Worm (Caenorhabditis elegans): Measurements from ENCODE around the gene npr-41.
A peak's percentile ranks its signal among the peaks of the same experiment; 100 is the strongest.

npr-41 gene

DNA sequence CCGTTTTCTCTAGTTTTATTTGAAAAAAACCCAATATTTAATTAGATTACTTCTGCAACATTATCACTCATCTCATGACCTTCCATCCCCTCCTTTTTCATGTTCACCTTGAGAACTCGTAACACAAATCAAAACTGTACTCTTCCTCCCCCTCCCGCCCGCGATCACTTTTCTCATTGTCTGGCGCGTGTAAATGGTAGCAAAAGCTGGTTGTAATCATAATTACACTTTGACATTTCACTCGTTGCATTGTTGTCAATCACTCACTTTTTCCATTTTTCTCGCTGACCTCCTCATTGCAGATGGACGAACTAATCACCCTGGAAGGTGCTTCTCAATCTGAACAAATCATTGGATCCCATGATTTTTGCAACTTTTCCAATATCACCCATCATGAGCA lies at the start of gene npr-41:
TSS of gene npr-41 (plus strand) at position 301 of the 400 bp plus-strand sequence.
- TF ChIP-seq zip-8 (tag; optimal IDR thresholded peaks at IDR 0.05) (no peak), mep-1 (tag; optimal IDR thresholded peaks at IDR 0.05) (no peak), ham-2 (GFP tag; optimal IDR thresholded peaks at IDR 0.05) (no peak), nhr-76 (tag; optimal IDR thresholded peaks at IDR 0.05) (no peak), snpc-4 (tag; optimal IDR thresholded peaks at IDR 0.05) (no peak), bed-3 (GFP tag; optimal IDR thresholded peaks at IDR 0.05) (no peak), sem-2 (GFP tag; optimal IDR thresholded peaks at IDR 0.05) (no peak), drap-1 (GFP tag; optimal IDR thresholded peaks at IDR 0.05) (no peak), tbx-8 (GFP tag; optimal IDR thresholded peaks at IDR 0.05) (no peak), ceh-43 (GFP tag; optimal IDR thresholded peaks at IDR 0.05) (no peak), ceh-83 (GFP tag; optimal IDR thresholded peaks at IDR 0.05) (no peak), M03D4.4 (tag; optimal IDR thresholded peaks at IDR 0.05) (no peak), ceh-39 (tag; optimal IDR thresholded peaks at IDR 0.05) (no peak)

DNA sequence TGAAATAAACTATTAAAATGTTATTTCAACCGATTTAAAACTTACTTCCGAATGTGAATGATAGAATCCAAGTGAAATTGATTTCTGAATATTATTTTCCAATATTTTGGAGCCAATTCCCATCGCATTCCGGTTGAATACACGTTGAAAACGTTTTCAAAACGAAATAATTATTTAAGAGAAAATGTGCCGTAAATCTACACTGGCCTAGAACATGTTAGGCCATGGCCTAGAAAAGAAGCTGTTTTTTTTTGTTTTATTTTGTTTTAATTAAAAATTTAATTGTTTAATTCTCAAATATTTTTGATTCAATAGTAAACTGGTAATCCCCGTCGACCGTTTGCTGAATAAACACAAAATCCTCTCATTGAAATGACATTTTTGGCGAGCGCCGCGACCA lies 46.6 kb upstream of the npr-41 start:
- no peak for TF ChIP-seq ceh-83 (GFP tag; optimal IDR thresholded peaks at IDR 0.05)
- TF ChIP-seq ces-1 (GFP tag; optimal IDR thresholded peaks at IDR 0.05): peak; percentile 29
- TF ChIP-seq nhr-28 (tag; optimal IDR thresholded peaks at IDR 0.05): no peak

DNA sequence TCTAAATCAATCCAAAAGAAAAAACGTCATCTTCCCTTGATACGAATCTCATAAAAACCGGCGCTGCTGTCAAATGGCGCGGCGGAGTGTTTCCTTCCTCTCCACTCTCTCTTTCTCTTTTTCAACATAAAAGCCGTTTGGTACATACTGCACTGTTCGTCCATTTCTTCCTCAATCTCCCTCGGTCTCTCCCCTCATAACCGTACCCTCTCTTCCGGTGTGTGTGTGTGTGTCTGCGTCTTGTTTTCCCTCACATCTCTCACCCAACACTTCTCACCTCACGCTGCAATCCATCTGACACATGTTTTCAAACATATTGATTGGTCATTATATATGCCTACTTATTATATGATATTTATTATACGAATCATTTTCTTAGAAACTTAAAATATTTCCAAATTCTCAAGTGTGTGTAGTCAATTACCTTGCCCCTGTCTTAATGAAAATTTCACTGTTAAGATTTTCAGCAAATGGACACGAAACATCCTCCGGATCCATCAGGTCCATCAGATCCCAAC lies 46.0 kb upstream of the npr-41 start, which contains the start of the genes aars-1 and rga-1:
TSS of gene aars-1 (minus strand) at position 71 of the 518 bp plus-strand sequence.
TSS of gene rga-1 (plus strand) at position 468 of the 518 bp plus-strand sequence.
- peak; percentile 38 for TF ChIP-seq pha-4 (tag; optimal IDR thresholded peaks at IDR 0.05)
- TF ChIP-seq blmp-1 (tag; optimal IDR thresholded peaks at IDR 0.05): peak; percentile 43
- peak; percentile 20 for TF ChIP-seq unc-62 (GFP tag; optimal IDR thresholded peaks at IDR 0.05)
- peak; percentile 41 for TF ChIP-seq ham-2 (GFP tag; optimal IDR thresholded peaks at IDR 0.05)
- peak; percentile 52 for TF ChIP-seq lsy-2 (tag; optimal IDR thresholded peaks at IDR 0.05)
- no peak for TF ChIP-seq nhr-76 (tag; optimal IDR thresholded peaks at IDR 0.05)
- no peak for TF ChIP-seq ceh-43 (GFP tag; optimal IDR thresholded peaks at IDR 0.05)
- TF ChIP-seq ces-1 (GFP tag; optimal IDR thresholded peaks at IDR 0.05): peak; percentile 11
- TF ChIP-seq elt-1 (tag; optimal IDR thresholded peaks at IDR 0.05; ENCODE audit: borderline replicate concordance, insufficient read depth): no peak

DNA sequence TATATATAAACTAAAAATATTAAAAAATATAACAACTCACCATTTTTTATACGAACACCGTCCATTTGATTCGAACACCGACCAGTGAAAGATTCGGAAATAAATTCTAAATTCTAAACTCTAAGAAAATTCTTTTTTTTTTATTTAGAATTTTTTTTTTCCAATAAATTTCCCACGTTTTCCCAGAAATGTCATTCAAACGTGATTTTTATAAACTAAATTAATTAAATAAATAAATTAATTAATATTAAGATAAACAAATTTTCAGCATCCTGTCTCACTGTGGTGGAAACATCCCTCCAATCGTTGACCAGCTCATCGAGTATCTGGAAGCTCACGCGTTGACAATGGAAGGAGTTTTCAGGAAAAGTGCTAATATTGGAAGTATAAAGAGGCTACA lies 42.9 kb upstream of the npr-41 start, which contains the start of gene klp-17:
TSS of gene klp-17 (minus strand) at position 101 of the 400 bp plus-strand sequence.
- no peak for TF ChIP-seq nhr-237 (tag; optimal IDR thresholded peaks at IDR 0.05)

DNA sequence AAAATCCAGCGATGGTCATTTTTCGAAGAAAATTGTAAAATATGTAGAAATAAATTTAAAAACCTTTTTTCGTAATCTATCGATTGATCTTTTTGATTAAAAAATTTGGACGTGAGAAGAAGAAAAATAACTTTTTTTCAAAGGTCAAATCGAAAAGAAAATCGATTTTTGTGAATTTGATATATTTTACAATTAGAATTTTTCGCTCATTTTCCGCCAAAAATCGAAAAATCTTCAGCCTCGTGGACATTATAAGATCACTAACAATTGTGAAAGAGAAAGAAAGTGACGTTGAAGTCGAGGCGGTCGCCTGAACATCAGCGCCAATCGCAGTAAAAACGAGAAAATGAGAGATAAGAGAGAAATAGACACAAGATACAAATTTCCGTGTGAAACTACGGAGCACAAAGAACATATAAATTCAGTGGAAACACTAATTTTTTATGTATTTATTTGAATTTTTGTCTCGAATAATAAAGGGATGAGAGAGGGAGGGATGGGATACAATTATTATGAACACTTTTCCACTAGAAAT lies 40.8 kb upstream of the npr-41 start, which contains the start of gene cisd-1:
TSS of gene cisd-1 (minus strand) at position 51 of the 535 bp plus-strand sequence.
- TF ChIP-seq drap-1 (GFP tag; optimal IDR thresholded peaks at IDR 0.05) (no peak), lsy-2 (tag; optimal IDR thresholded peaks at IDR 0.05) (no peak), bed-3 (GFP tag; optimal IDR thresholded peaks at IDR 0.05) (no peak), sptf-1 (tag; optimal IDR thresholded peaks at IDR 0.05) (no peak), ceh-39 (tag; optimal IDR thresholded peaks at IDR 0.05) (no peak), snpc-4 (tag; optimal IDR thresholded peaks at IDR 0.05) (no peak), zip-8 (tag; optimal IDR thresholded peaks at IDR 0.05) (no peak), elt-1 (tag; optimal IDR thresholded peaks at IDR 0.05; ENCODE audit: borderline replicate concordance, insufficient read depth) (no peak), lin-13 (tag; optimal IDR thresholded peaks at IDR 0.05) (no peak), blmp-1 (tag; optimal IDR thresholded peaks at IDR 0.05) (no peak), sem-2 (GFP tag; optimal IDR thresholded peaks at IDR 0.05) (no peak), ham-2 (GFP tag; optimal IDR thresholded peaks at IDR 0.05) (no peak), ceh-83 (GFP tag; optimal IDR thresholded peaks at IDR 0.05) (no peak), cnd-1 (tag; optimal IDR thresholded peaks at IDR 0.05) (no peak)

DNA sequence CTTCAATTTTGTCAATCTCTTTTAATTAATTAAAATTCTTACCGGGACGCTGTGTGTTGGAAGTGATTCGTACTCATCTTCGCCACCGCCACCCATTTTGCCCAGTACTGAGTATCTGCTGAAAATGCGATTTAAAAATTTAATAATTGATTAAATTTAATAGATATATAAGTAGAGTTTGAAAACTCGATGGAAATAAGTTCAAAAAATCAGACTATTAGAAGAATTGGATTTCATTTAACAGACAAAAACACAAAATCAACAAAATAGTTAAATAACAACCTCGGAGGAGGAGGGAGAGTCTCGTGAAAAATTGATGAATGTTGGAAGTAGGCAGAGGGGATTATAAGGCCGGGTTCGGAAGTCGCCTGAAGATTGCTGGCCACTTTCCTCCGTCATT lies 38.6 kb upstream of the npr-41 start, which contains the start of gene mfn-1:
TSS of gene mfn-1 (minus strand) at position 101 of the 400 bp plus-strand sequence.
- TF ChIP-seq hlh-1 (tag; optimal IDR thresholded peaks at IDR 0.05) (no peak), nhr-12 (tag; optimal IDR thresholded peaks at IDR 0.05) (no peak), ztf-11 (tag; optimal IDR thresholded peaks at IDR 0.05) (no peak), ceh-43 (GFP tag; optimal IDR thresholded peaks at IDR 0.05) (no peak), cnd-1 (tag; optimal IDR thresholded peaks at IDR 0.05) (no peak), ceh-39 (tag; optimal IDR thresholded peaks at IDR 0.05) (no peak), mep-1 (tag; optimal IDR thresholded peaks at IDR 0.05) (no peak), nhr-76 (tag; optimal IDR thresholded peaks at IDR 0.05) (no peak), sptf-1 (tag; optimal IDR thresholded peaks at IDR 0.05) (no peak), elt-3 (tag; optimal IDR thresholded peaks at IDR 0.05) (no peak), lin-13 (tag; optimal IDR thresholded peaks at IDR 0.05) (no peak), nhr-28 (tag; optimal IDR thresholded peaks at IDR 0.05) (no peak), snpc-4 (tag; optimal IDR thresholded peaks at IDR 0.05) (no peak), unc-39 (tag; optimal IDR thresholded peaks at IDR 0.05) (no peak), bed-3 (GFP tag; optimal IDR thresholded peaks at IDR 0.05) (no peak), zip-8 (tag; optimal IDR thresholded peaks at IDR 0.05) (no peak), flh-1 (GFP tag; optimal IDR thresholded peaks at IDR 0.05) (no peak), elt-1 (tag; optimal IDR thresholded peaks at IDR 0.05; ENCODE audit: borderline replicate concordance, insufficient read depth) (no peak)
